Fruit fly (Drosophila melanogaster) whole organism, embryonic: ENCODE results near the gene Elp3.

ENCODE experiments used
- Aef1 ChIP-seq: fragments of 200-800 bp; sonication (Bioruptor generic); IDR thresholded peaks from 3 replicates; pipeline ENCODE4 v1.3.6; 2022; ENCODE audit warnings: missing biosample characterization, missing genetic modification characterization
- BEAF-32 ChIP-seq: fragments of 200-800 bp; sonication (Bioruptor generic); optimal IDR thresholded peaks from 3 replicates; lab custom pipeline; 2017; ENCODE audit warnings: missing biosample characterization, missing genetic modification characterization, mild to moderate bottlenecking, moderate library complexity, missing genetic modification reagents
- CG1024 ChIP-seq: fragments of 200-800 bp; sonication (Bioruptor generic); IDR thresholded peaks from 2 replicates; pipeline ENCODE4 v1.3.6; 2022; ENCODE audit warnings: missing biosample characterization, missing genetic modification characterization
- CG10321 ChIP-seq: fragments of 200-800 bp; sonication (Bioruptor generic); IDR thresholded peaks from 2 replicates; pipeline ENCODE4 v1.3.6; 2022; ENCODE audit warnings: missing biosample characterization, missing genetic modification characterization
- CG10979 ChIP-seq: fragments of 200-800 bp; sonication (Bioruptor generic); optimal IDR thresholded peaks from 2 replicates; lab custom pipeline; 2018; ENCODE audit warnings: missing biosample characterization, mild to moderate bottlenecking, missing genetic modification characterization, moderate library complexity
- CG11695 ChIP-seq: fragments of 200-800 bp; sonication (Bioruptor generic); IDR thresholded peaks from 3 replicates; pipeline ENCODE4 v1.3.6; 2022; ENCODE audit warnings: missing biosample characterization, missing genetic modification characterization
- CG11723 ChIP-seq: fragments of 200-800 bp; sonication (Bioruptor generic); optimal IDR thresholded peaks from 2 replicates; lab custom pipeline; 2017; ENCODE audit warnings: missing biosample characterization, mild to moderate bottlenecking, missing genetic modification characterization
- CG12299 ChIP-seq: fragments of 200-800 bp; sonication (Bioruptor generic); optimal IDR thresholded peaks from 2 replicates; lab custom pipeline; 2018; ENCODE audit warnings: missing biosample characterization, mild to moderate bottlenecking, missing genetic modification characterization
- CG1603 ChIP-seq: fragments of 200-800 bp; sonication (Bioruptor generic); optimal IDR thresholded peaks from 2 replicates; lab custom pipeline; 2019; ENCODE audit warnings: missing biosample characterization, mild to moderate bottlenecking, missing genetic modification characterization, moderate library complexity
- CG2875 ChIP-seq: fragments of 200-800 bp; sonication (Bioruptor generic); optimal IDR thresholded peaks from 2 replicates; lab custom pipeline; 2017; ENCODE audit warnings: missing biosample characterization, mild to moderate bottlenecking, missing genetic modification characterization, missing genetic modification reagents
- CG34422 ChIP-seq: fragments of 200-800 bp; sonication (Bioruptor generic); IDR thresholded peaks from 3 replicates; pipeline ENCODE4 v1.3.6; 2022; ENCODE audit warnings: missing biosample characterization, missing genetic modification characterization
- CG4424 ChIP-seq: fragments of 200-800 bp; sonication (Bioruptor generic); optimal IDR thresholded peaks from 3 replicates; lab custom pipeline; 2016; ENCODE audit warnings: missing biosample characterization, missing genetic modification characterization
- CG6791 ChIP-seq: fragments of 200-800 bp; sonication (Bioruptor generic); IDR thresholded peaks from 3 replicates; pipeline ENCODE4 v1.3.6; 2022; ENCODE audit warnings: missing biosample characterization, missing genetic modification characterization; ENCODE audit not compliant: partially characterized antibody
- CG7745 ChIP-seq: fragments of 200-800 bp; sonication (Bioruptor generic); optimal IDR thresholded peaks from 2 replicates; lab custom pipeline; 2018; ENCODE audit warnings: missing biosample characterization, mild to moderate bottlenecking, missing genetic modification characterization, moderate library complexity
- CG7928 ChIP-seq: fragments of 200-800 bp; sonication (Bioruptor generic); optimal IDR thresholded peaks from 2 replicates; lab custom pipeline; 2017; ENCODE audit warnings: missing biosample characterization, mild to moderate bottlenecking, missing genetic modification characterization
- CG9727 ChIP-seq: fragments of 200-800 bp; sonication (Bioruptor generic); optimal IDR thresholded peaks from 3 replicates; lab custom pipeline; 2017; ENCODE audit warnings: missing biosample characterization, mild to moderate bottlenecking, missing genetic modification characterization
- CG9797 ChIP-seq: fragments of 200-800 bp; sonication (Bioruptor generic); optimal IDR thresholded peaks from 3 replicates; lab custom pipeline; 2018; ENCODE audit warnings: missing biosample characterization, mild to moderate bottlenecking, missing genetic modification characterization
- CG9876 ChIP-seq: fragments of 200-800 bp; sonication (Bioruptor generic); optimal IDR thresholded peaks from 2 replicates; lab custom pipeline; 2016; ENCODE audit warnings: missing biosample characterization, missing genetic modification characterization
- CHES-1-like ChIP-seq: fragments of 200-800 bp; sonication (Bioruptor generic); optimal IDR thresholded peaks from 2 replicates; lab custom pipeline; 2016; ENCODE audit warnings: missing biosample characterization, missing genetic modification characterization
- CTCF ChIP-seq: fragments of 200-800 bp; sonication (Bioruptor generic); optimal IDR thresholded peaks from 2 replicates; lab custom pipeline; 2017; ENCODE audit warnings: missing biosample characterization, mild to moderate bottlenecking, missing genetic modification characterization, moderate library complexity
- Chrac-16 ChIP-seq: fragments of 200-800 bp; sonication (Bioruptor generic); optimal IDR thresholded peaks from 3 replicates; lab custom pipeline; 2016; ENCODE audit warnings: missing biosample characterization, missing genetic modification characterization
- CrebB ChIP-seq: fragments of 200-800 bp; sonication (Bioruptor generic); optimal IDR thresholded peaks from 3 replicates; lab custom pipeline; 2018; ENCODE audit warnings: missing biosample characterization, mild to moderate bottlenecking, missing genetic modification characterization
- Dfd ChIP-seq, 2 experiments: fragments of >200 bp; optimal IDR thresholded peaks; 2 replicates each; lab custom pipeline; 2017; ENCODE audit warnings: missing biosample characterization in 2 of 2, missing genetic modification characterization in 2 of 2
- Dll ChIP-seq: fragments of 200-800 bp; sonication (Bioruptor generic); IDR thresholded peaks from 4 replicates; pipeline ENCODE4 v1.3.6; 2022; ENCODE audit warnings: missing biosample characterization, missing genetic modification characterization; ENCODE audit not compliant: partially characterized antibody
- Dref ChIP-seq: fragments of 200-800 bp; sonication (Bioruptor generic); IDR thresholded peaks from 2 replicates; pipeline ENCODE4 v1.3.6; 2022; ENCODE audit warnings: missing biosample characterization, missing genetic modification characterization
- ERR ChIP-seq: fragments of 200-800 bp; sonication (Bioruptor generic); optimal IDR thresholded peaks from 2 replicates; lab custom pipeline; 2016; ENCODE audit warnings: missing biosample characterization, missing genetic modification characterization
- Eip74EF ChIP-seq, 2 experiments: fragments of 200-800 bp in 1 of 2; fragments of >200 bp in 1 of 2; sonication (Bioruptor generic) in 1 of 2; optimal IDR thresholded peaks; 2 replicates each; lab custom pipeline; 2017 to 2019; ENCODE audit warnings: missing biosample characterization in 2 of 2, missing genetic modification characterization in 2 of 2, mild to moderate bottlenecking in 1 of 2, moderate library complexity in 1 of 2
- HLH54F ChIP-seq: fragments of 200-800 bp; sonication (Bioruptor generic); optimal IDR thresholded peaks from 3 replicates; lab custom pipeline; 2016; ENCODE audit warnings: missing biosample characterization, missing genetic modification characterization
- HLHmδ ChIP-seq: fragments of 200-800 bp; sonication (Bioruptor generic); optimal IDR thresholded peaks from 2 replicates; lab custom pipeline; 2018; ENCODE audit warnings: missing biosample characterization, mild to moderate bottlenecking, missing genetic modification characterization, moderate library complexity
- Hmr ChIP-seq: fragments of 200-800 bp; sonication (Bioruptor generic); optimal IDR thresholded peaks from 3 replicates; lab custom pipeline; 2017; ENCODE audit warnings: mild to moderate bottlenecking, missing biosample characterization, missing genetic modification reagents, missing genetic modification characterization
- MTF-1 ChIP-seq: fragments of 200-800 bp; sonication (Bioruptor generic); optimal IDR thresholded peaks from 2 replicates; lab custom pipeline; 2018; ENCODE audit warnings: missing biosample characterization, mild to moderate bottlenecking, missing genetic modification characterization, borderline replicate concordance
- Rfx ChIP-seq: fragments of 200-800 bp; sonication (Bioruptor generic); IDR thresholded peaks from 2 replicates; pipeline ENCODE4 v1.3.6; 2022; ENCODE audit warnings: missing biosample characterization, missing genetic modification characterization
- bsh ChIP-seq, 2 experiments: fragments of 200-800 bp; sonication (Bioruptor generic); optimal IDR thresholded peaks; 2 replicates each; lab custom pipeline; 2017 to 2018; ENCODE audit warnings: mild to moderate bottlenecking in 2 of 2, missing biosample characterization in 2 of 2, missing genetic modification characterization in 2 of 2, moderate library complexity in 1 of 2
- cato ChIP-seq: fragments of 200-800 bp; sonication (Bioruptor generic); optimal IDR thresholded peaks from 2 replicates; lab custom pipeline; 2016; ENCODE audit warnings: missing biosample characterization, missing genetic modification characterization, borderline replicate concordance
- croc ChIP-seq: fragments of 200-800 bp; sonication (Bioruptor generic); conservative IDR thresholded peaks from 3 replicates; pipeline ENCODE4 v1.3.6; 2022; ENCODE audit warnings: missing biosample characterization, missing genetic modification characterization
- crp ChIP-seq, 2 experiments: fragments of 200-800 bp; sonication (Bioruptor generic); optimal IDR thresholded peaks; 2 replicates in 1 of 2; 3 replicates in 1 of 2; lab custom pipeline; 2017; ENCODE audit warnings: missing biosample characterization in 2 of 2, missing genetic modification characterization in 2 of 2, mild to moderate bottlenecking in 1 of 2, moderate library complexity in 1 of 2
- dan ChIP-seq: fragments of 200-800 bp; sonication (Bioruptor generic); IDR thresholded peaks from 2 replicates; pipeline ENCODE4 v1.3.6; 2022; ENCODE audit warnings: missing biosample characterization, missing genetic modification characterization
- dmrt99B ChIP-seq: fragments of 200-800 bp; sonication (Bioruptor generic); optimal IDR thresholded peaks from 2 replicates; lab custom pipeline; 2018; ENCODE audit warnings: missing biosample characterization, mild to moderate bottlenecking, missing genetic modification characterization, moderate library complexity
- dysf ChIP-seq: fragments of 200-800 bp; sonication (Bioruptor generic); IDR thresholded peaks from 3 replicates; pipeline ENCODE4 v1.3.6; 2022; ENCODE audit warnings: missing biosample characterization, missing genetic modification characterization
- gt ChIP-seq: fragments of 200-800 bp; sonication (Bioruptor generic); IDR thresholded peaks from 2 replicates; pipeline ENCODE4 v1.3.6; 2022; ENCODE audit warnings: missing biosample characterization, missing genetic modification characterization
- jigr1 ChIP-seq: fragments of 200-800 bp; sonication (Bioruptor generic); IDR thresholded peaks from 3 replicates; pipeline ENCODE4 v1.3.6; 2022; ENCODE audit warnings: missing biosample characterization, missing genetic modification characterization
- jumu ChIP-seq: fragments of 200-800 bp; sonication (Bioruptor generic); optimal IDR thresholded peaks from 3 replicates; lab custom pipeline; 2016; ENCODE audit warnings: missing biosample characterization, missing genetic modification characterization
- ken ChIP-seq: fragments of 200-800 bp; sonication (Bioruptor generic); IDR thresholded peaks from 3 replicates; pipeline ENCODE4 v1.3.6; 2022; ENCODE audit warnings: missing biosample characterization, missing genetic modification characterization
- lilli ChIP-seq: fragments of 200-800 bp; sonication (Bioruptor generic); optimal IDR thresholded peaks from 3 replicates; lab custom pipeline; 2016; ENCODE audit warnings: missing biosample characterization, missing genetic modification characterization
- mirr ChIP-seq: fragments of 200-800 bp; sonication (Bioruptor generic); optimal IDR thresholded peaks from 3 replicates; lab custom pipeline; 2018; ENCODE audit warnings: missing biosample characterization, mild to moderate bottlenecking, missing genetic modification characterization
- otp ChIP-seq: fragments of 200-800 bp; sonication (Bioruptor generic); IDR thresholded peaks from 3 replicates; pipeline ENCODE4, ENCODE4 v1.3.6; 2022; ENCODE audit warnings: missing biosample characterization, missing genetic modification characterization
- repo ChIP-seq: fragments of 200-800 bp; sonication (Bioruptor generic); optimal IDR thresholded peaks from 2 replicates; lab custom pipeline; 2016; ENCODE audit warnings: missing biosample characterization, missing genetic modification characterization
- row ChIP-seq: fragments of 200-800 bp; sonication (Bioruptor generic); IDR thresholded peaks from 3 replicates; pipeline ENCODE4 v1.3.6; 2022; ENCODE audit warnings: missing biosample characterization, missing genetic modification characterization
- slbo ChIP-seq: fragments of 200-800 bp; sonication (Bioruptor generic); IDR thresholded peaks from 2 replicates; pipeline ENCODE4 v1.3.6; 2022; ENCODE audit warnings: missing biosample characterization, missing genetic modification characterization
- so ChIP-seq: fragments of 200-800 bp; sonication (Bioruptor generic); IDR thresholded peaks from 3 replicates; pipeline ENCODE4 v1.3.6; 2022; ENCODE audit warnings: missing biosample characterization, missing genetic modification characterization
- usp ChIP-seq: fragments of >200 bp; optimal IDR thresholded peaks from 2 replicates; lab custom pipeline; 2017; ENCODE audit warnings: missing biosample characterization, missing genetic modification characterization

The Elp3 gene

DNA sequence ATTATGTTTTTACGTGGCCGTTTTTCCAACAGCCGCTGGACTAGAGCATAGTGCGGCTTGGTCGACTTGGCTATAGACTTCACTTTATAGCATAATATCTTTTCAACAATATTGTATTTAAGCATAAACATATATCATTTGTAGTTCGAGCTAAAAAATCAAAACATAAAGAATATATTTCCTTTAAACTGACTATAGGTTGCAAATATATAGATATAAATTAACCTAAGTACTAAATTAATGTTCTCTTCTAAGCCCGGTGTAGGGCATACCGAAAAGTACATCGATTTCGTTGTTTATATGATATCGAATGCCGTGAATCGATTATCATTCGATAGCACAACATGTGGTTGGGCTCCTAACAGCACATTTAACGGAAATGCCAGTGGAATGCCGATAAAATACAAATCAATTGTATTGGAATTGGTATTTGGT is 4.1 kb downstream of the Elp3 start, which contains the start of gene MFS18 (continued):
- TF ChIP-seq CHES-1-like (peak; percentile 73), CG11723 (peak; percentile 89), row (peak; percentile 100), CTCF (GFP tag; lab: Kevin White, UChicago) (peak; percentile 72), CG9876 (GFP tag; lab: Kevin White, UChicago) (peak; percentile 60), jumu (peak; percentile 74), lilli (GFP tag; lab: Kevin White, UChicago) (peak; percentile 99), dysf (GFP tag; lab: Robert Waterston, UW) (peak; percentile 99), CG1603 (tag; lab: Kevin White, UChicago) (peak; percentile 91), mirr (GFP tag; lab: Kevin White, UChicago) (peak; percentile 89), cato (GFP tag; lab: Kevin White, UChicago) (peak; percentile 91), CG4424 (GFP tag; lab: Kevin White, UChicago) (peak; percentile 99), repo (peak; percentile 91), ken (GFP tag; lab: Robert Waterston, UW) (peak; percentile 98), CG7928 (GFP tag; lab: Kevin White, UChicago) (peak; percentile 76), bsh (GFP tag; optimal IDR thresholded peaks at IDR 0.05; lab: Kevin White, UChicago) (peak; percentile 67 to 97), MTF-1 (GFP tag; lab: Kevin White, UChicago) (peak; percentile 93), CG10979 (tag; lab: Kevin White, UChicago) (peak; percentile 99), CG34422 (peak; percentile 99), Eip74EF (GFP tag; optimal IDR thresholded peaks at IDR 0.05; lab: Kevin White, UChicago) (peak in 1 of 2 experiments; percentile 94), jigr1 (GFP tag; lab: Robert Waterston, UW) (peak; percentile 98), usp (GFP tag; lab: Kevin White, UChicago) (no peak), HLHmδ (GFP tag; lab: Kevin White, UChicago) (no peak), Chrac-16 (GFP tag; lab: Kevin White, UChicago) (peak; percentile 97), Rfx (GFP tag; lab: Robert Waterston, UW) (peak; percentile 98), so (GFP tag; lab: Robert Waterston, UW) (peak; percentile 99), CG12299 (peak; percentile 92), CG1024 (GFP tag; lab: Robert Waterston, UW) (peak; percentile 96), dmrt99B (tag; lab: Kevin White, UChicago) (peak; percentile 99), Hmr (GFP tag; lab: Kevin White, UChicago) (peak; percentile 97), CG10321 (peak; percentile 86), gt (GFP tag; lab: Robert Waterston, UW) (peak; percentile 96), CG7745 (tag; lab: Kevin White, UChicago) (peak; percentile 43), CrebB (tag; lab: Kevin White, UChicago) (peak; percentile 92), Dref (peak; percentile 85), CG9727 (GFP tag; lab: Kevin White, UChicago) (peak; percentile 99), HLH54F (peak; percentile 88), crp (GFP tag; optimal IDR thresholded peaks at IDR 0.05; lab: Kevin White, UChicago) (peak; percentile 56 to 77), dan (GFP tag; lab: Robert Waterston, UW) (peak; percentile 95), BEAF-32 (GFP tag; lab: Kevin White, UChicago) (peak; percentile 49), Dll (GFP tag; lab: Robert Waterston, UW) (peak; percentile 63; the same call in 2 of the 4 replicates), Aef1 (GFP tag; lab: Robert Waterston, UW) (peak; percentile 98), slbo (GFP tag; lab: Robert Waterston, UW) (peak; percentile 99), CG6791 (GFP tag; lab: Robert Waterston, UW) (peak; percentile 88), croc (GFP tag; lab: Robert Waterston, UW) (peak; percentile 98), ERR (peak; percentile 57), CG9797 (GFP tag; lab: Kevin White, UChicago) (peak; percentile 64), otp (GFP tag; lab: Robert Waterston, UW) (peak; percentile 99), CG2875 (GFP tag; lab: Kevin White, UChicago) (peak; percentile 94), CG11695 (GFP tag; lab: Robert Waterston, UW) (peak; percentile 100), Dfd (GFP tag; optimal IDR thresholded peaks at IDR 0.05; lab: Kevin White, UChicago) (no peak)
